Worm (Caenorhabditis elegans): ENCODE data around the gene dlc-4.

Gene dlc-4

ce11 chrIV:16491411-16492036, 48.5 kb downstream of the dlc-4 start (continued):
- TF ChIP-seq nhr-71 (tag; optimal IDR thresholded peaks at IDR 0.05) (peak; percentile 85), zag-1 (tag; optimal IDR thresholded peaks at IDR 0.05) (no peak), lin-13 (GFP tag; optimal IDR thresholded peaks at IDR 0.05) (peak; percentile 24), nhr-11 (tag; optimal IDR thresholded peaks at IDR 0.05) (peak; percentile 39), efl-1 (optimal IDR thresholded peaks at IDR 0.05) (peak; percentile 61 to 68), efl-1 (GFP tag; optimal IDR thresholded peaks at IDR 0.05 in 1 of 2) (peak; percentile 16 to 87), grh-1 (GFP tag; IDR thresholded peaks at IDR 0.05) (no peak), hlh-17 (GFP tag; optimal IDR thresholded peaks at IDR 0.05; ENCODE audit: borderline replicate concordance) (no peak), elt-3 (tag; optimal IDR thresholded peaks at IDR 0.05) (no peak), mdl-1 (tag; optimal IDR thresholded peaks at IDR 0.05) (peak in 1 of 2 experiments; percentile 60), hlh-4 (tag; optimal IDR thresholded peaks at IDR 0.05) (no peak), nhr-90 (tag; optimal IDR thresholded peaks at IDR 0.05; ENCODE audit: poor library complexity) (peak; percentile 2), lsy-2 (tag; optimal IDR thresholded peaks at IDR 0.05) (peak; percentile 71 to 79), ets-5 (GFP tag; IDR thresholded peaks at IDR 0.05) (no peak), pqm-1 (tag; optimal IDR thresholded peaks at IDR 0.05) (no peak), skn-1 (tag; optimal IDR thresholded peaks at IDR 0.05) (peak; percentile 28), unc-86 (tag; optimal IDR thresholded peaks at IDR 0.05) (peak; percentile 80), nhr-47 (tag; optimal IDR thresholded peaks at IDR 0.05) (peak; percentile 81), tbx-2 (tag; optimal IDR thresholded peaks at IDR 0.05) (peak; percentile 72), ceh-63 (GFP tag; optimal IDR thresholded peaks at IDR 0.05) (no peak), pag-3 (tag; optimal IDR thresholded peaks at IDR 0.05; ENCODE audit: borderline replicate concordance, insufficient read depth) (no peak), ces-1 (GFP tag; optimal IDR thresholded peaks at IDR 0.05) (no peak), pax-3 (tag; optimal IDR thresholded peaks at IDR 0.05) (peak; percentile 58), aly-2 (tag; optimal IDR thresholded peaks at IDR 0.05) (no peak), fkh-10 (GFP tag; optimal IDR thresholded peaks at IDR 0.05) (peak; percentile 81), C04F5.9 (tag; optimal IDR thresholded peaks at IDR 0.05) (no peak), dpl-1 (GFP tag; optimal IDR thresholded peaks at IDR 0.05) (peak in 2 of 3 experiments; percentile 27 to 35), dsc-1 (tag; optimal IDR thresholded peaks at IDR 0.05) (peak; percentile 59), ceh-8 (GFP tag; optimal IDR thresholded peaks at IDR 0.05) (no peak), nhr-77 (tag; optimal IDR thresholded peaks at IDR 0.05) (peak; percentile 33), alr-1 (tag; optimal IDR thresholded peaks at IDR 0.05; ENCODE audit: borderline replicate concordance) (no peak), nhr-84 (tag; optimal IDR thresholded peaks at IDR 0.05) (no peak), fkh-8 (tag; optimal IDR thresholded peaks at IDR 0.05) (peak; percentile 89), ztf-11 (tag; optimal IDR thresholded peaks at IDR 0.05) (peak in 1 of 2 experiments; percentile 39), lin-39 (tag; optimal IDR thresholded peaks at IDR 0.05) (no peak), ama-1 (optimal IDR thresholded peaks at IDR 0.05) (no peak), unc-62 (GFP tag; optimal IDR thresholded peaks at IDR 0.05) (no peak), nhr-20 (tag; optimal IDR thresholded peaks at IDR 0.05) (peak; percentile 77)

ce11 chrIV:16492327-16492726, 49.3 kb downstream of the dlc-4 start:
- no peak for TF ChIP-seq alr-1 (tag; optimal IDR thresholded peaks at IDR 0.05; ENCODE audit: borderline replicate concordance)
- TF ChIP-seq fos-1 (tag; optimal IDR thresholded peaks at IDR 0.05) = peak; percentile 90
- TF ChIP-seq pqm-1 (tag; optimal IDR thresholded peaks at IDR 0.05) = no peak
- no peak for TF ChIP-seq nhr-11 (tag; optimal IDR thresholded peaks at IDR 0.05)
- TF ChIP-seq nhr-90 (tag; optimal IDR thresholded peaks at IDR 0.05; ENCODE audit: poor library complexity) = peak; percentile 85
- no peak for TF ChIP-seq F16B12.6 (tag; optimal IDR thresholded peaks at IDR 0.05)
- peak; percentile 4 for TF ChIP-seq irx-1 (tag; optimal IDR thresholded peaks at IDR 0.05)
- no peak for TF ChIP-seq efl-3 (GFP tag; optimal IDR thresholded peaks at IDR 0.05)
- peak; percentile 37 for TF ChIP-seq nhr-237 (tag; optimal IDR thresholded peaks at IDR 0.05)
- peak; percentile 64 for TF ChIP-seq sox-4 (tag; optimal IDR thresholded peaks at IDR 0.05)
- peak; percentile 74 to 86 for TF ChIP-seq lsy-2 (tag; optimal IDR thresholded peaks at IDR 0.05)
- TF ChIP-seq tbx-2 (tag; optimal IDR thresholded peaks at IDR 0.05) = peak; percentile 84
- peak; percentile 75 for TF ChIP-seq egl-13 (tag; optimal IDR thresholded peaks at IDR 0.05)
- TF ChIP-seq fkh-10 (GFP tag; optimal IDR thresholded peaks at IDR 0.05) = no peak
- no peak for TF ChIP-seq unc-30 (tag; optimal IDR thresholded peaks at IDR 0.05)
- peak; percentile 88 for TF ChIP-seq jun-1 (tag; optimal IDR thresholded peaks at IDR 0.05)
- no peak for TF ChIP-seq pax-3 (tag; optimal IDR thresholded peaks at IDR 0.05)
- peak; percentile 48 for TF ChIP-seq ztf-4 (tag; optimal IDR thresholded peaks at IDR 0.05)
- TF ChIP-seq ztf-11 (tag; optimal IDR thresholded peaks at IDR 0.05) = peak in 1 of 2 experiments; percentile 71
- TF ChIP-seq ets-5 (GFP tag; IDR thresholded peaks at IDR 0.05) = no peak
- no peak for TF ChIP-seq lin-15B (tag; optimal IDR thresholded peaks at IDR 0.05)
- TF ChIP-seq efl-1 (optimal IDR thresholded peaks at IDR 0.05) = peak; percentile 70 to 87
- TF ChIP-seq efl-1 (GFP tag; optimal IDR thresholded peaks at IDR 0.05 in 1 of 2) = peak in 1 of 2 experiments; percentile 32
- TF ChIP-seq snu-23 (GFP tag; optimal IDR thresholded peaks at IDR 0.05) = peak; percentile 91
- peak; percentile 43 for TF ChIP-seq grh-1 (GFP tag; IDR thresholded peaks at IDR 0.05)
- TF ChIP-seq hlh-4 (tag; optimal IDR thresholded peaks at IDR 0.05) = no peak

Data from whole organism, L1 larva.